Fruit fly (Drosophila melanogaster) whole organism, embryonic: Measurements from ENCODE around the gene CG10747.

ENCODE experiments used
- B-H2 ChIP-seq: fragments of 200-800 bp; sonication (Bioruptor generic); optimal IDR thresholded peaks from 2 replicates; lab custom pipeline; 2018; ENCODE audit warnings: missing biosample characterization, mild to moderate bottlenecking, missing genetic modification characterization
- BEAF-32 ChIP-seq: fragments of 200-800 bp; sonication (Bioruptor generic); optimal IDR thresholded peaks from 3 replicates; lab custom pipeline; 2017; ENCODE audit warnings: missing biosample characterization, missing genetic modification characterization, mild to moderate bottlenecking, moderate library complexity, missing genetic modification reagents
- Bgb ChIP-seq: fragments of 200-800 bp; sonication (Bioruptor generic); IDR thresholded peaks from 2 replicates; pipeline ENCODE4 v1.3.6; 2022; ENCODE audit warnings: missing biosample characterization, missing genetic modification characterization; ENCODE audit not compliant: partially characterized antibody
- BtbVII ChIP-seq: fragments of 200-800 bp; sonication (Bioruptor generic); optimal IDR thresholded peaks from 3 replicates; lab custom pipeline; 2017; ENCODE audit warnings: missing biosample characterization, mild to moderate bottlenecking, missing genetic modification characterization
- Bteb2 ChIP-seq: fragments of 200-800 bp; sonication (Bioruptor generic); optimal IDR thresholded peaks from 2 replicates; lab custom pipeline; 2016; ENCODE audit warnings: missing biosample characterization, missing genetic modification characterization
- CG10147 ChIP-seq: fragments of 200-800 bp; sonication (Bioruptor generic); optimal IDR thresholded peaks from 2 replicates; lab custom pipeline; 2019; ENCODE audit warnings: missing biosample characterization, mild to moderate bottlenecking, missing genetic modification characterization, moderate library complexity
- CG10209 ChIP-seq: fragments of 200-800 bp; sonication (Bioruptor generic); optimal IDR thresholded peaks from 3 replicates; lab custom pipeline; 2017; ENCODE audit warnings: missing biosample characterization, mild to moderate bottlenecking, missing genetic modification characterization, missing genetic modification reagents
- CG11504 ChIP-seq: fragments of 200-800 bp; sonication (Bioruptor generic); optimal IDR thresholded peaks from 3 replicates; lab custom pipeline; 2019; ENCODE audit warnings: missing biosample characterization, mild to moderate bottlenecking, missing genetic modification characterization, moderate library complexity
- CG13424 ChIP-seq: fragments of 200-800 bp; sonication (Bioruptor generic); optimal IDR thresholded peaks from 2 replicates; lab custom pipeline; 2019; ENCODE audit warnings: missing biosample characterization, mild to moderate bottlenecking, missing genetic modification characterization, moderate library complexity
- CG14050 ChIP-seq: fragments of 200-800 bp; sonication (Bioruptor generic); IDR thresholded peaks from 3 replicates; pipeline ENCODE4 v1.3.6; 2022; ENCODE audit warnings: missing biosample characterization, missing genetic modification characterization
- CG15269 ChIP-seq: fragments of 200-800 bp; sonication (Bioruptor generic); optimal IDR thresholded peaks from 2 replicates; lab custom pipeline; 2018; ENCODE audit warnings: missing biosample characterization, mild to moderate bottlenecking, missing genetic modification characterization, moderate library complexity
- CG15479 ChIP-seq: fragments of 200-800 bp; sonication (Bioruptor generic); optimal IDR thresholded peaks from 3 replicates; lab custom pipeline; 2019; ENCODE audit warnings: missing biosample characterization, mild to moderate bottlenecking, missing genetic modification characterization, moderate library complexity
- CG1603 ChIP-seq: fragments of 200-800 bp; sonication (Bioruptor generic); optimal IDR thresholded peaks from 2 replicates; lab custom pipeline; 2019; ENCODE audit warnings: missing biosample characterization, mild to moderate bottlenecking, missing genetic modification characterization, moderate library complexity
- CG1647 ChIP-seq: fragments of 200-800 bp; sonication (Bioruptor generic); optimal IDR thresholded peaks from 3 replicates; lab custom pipeline; 2016; ENCODE audit warnings: missing biosample characterization, missing genetic modification characterization
- CG2116 ChIP-seq: fragments of 200-800 bp; sonication (Bioruptor generic); optimal IDR thresholded peaks from 3 replicates; lab custom pipeline; 2018; ENCODE audit warnings: missing biosample characterization, mild to moderate bottlenecking, missing genetic modification characterization
- CG2120 ChIP-seq: fragments of 200-800 bp; sonication (Bioruptor generic); optimal IDR thresholded peaks from 3 replicates; lab custom pipeline; 2016; ENCODE audit warnings: missing biosample characterization, missing genetic modification characterization
- CG2678 ChIP-seq: fragments of 200-800 bp; sonication (Bioruptor generic); optimal IDR thresholded peaks from 3 replicates; lab custom pipeline; 2019; ENCODE audit warnings: missing biosample characterization, mild to moderate bottlenecking, missing genetic modification characterization, moderate library complexity
- CG3065 ChIP-seq: fragments of 200-800 bp; sonication (Bioruptor generic); optimal IDR thresholded peaks from 2 replicates; lab custom pipeline; 2016; ENCODE audit warnings: missing biosample characterization, missing genetic modification characterization
- CG4730 ChIP-seq: fragments of 200-800 bp; sonication (Bioruptor generic); IDR thresholded peaks from 2 replicates; pipeline ENCODE4 v1.3.6; 2022; ENCODE audit warnings: missing biosample characterization, missing genetic modification characterization
- CG5953 ChIP-seq: fragments of 200-800 bp; sonication (Bioruptor generic); IDR thresholded peaks from 2 replicates; pipeline ENCODE4 v1.3.6; 2022; ENCODE audit warnings: missing biosample characterization, missing genetic modification characterization
- CG6654 ChIP-seq: fragments of 200-800 bp; sonication (Bioruptor generic); optimal IDR thresholded peaks from 2 replicates; lab custom pipeline; 2017; ENCODE audit warnings: missing biosample characterization, mild to moderate bottlenecking, missing genetic modification characterization
- CG9215 ChIP-seq: fragments of 200-800 bp; sonication (Bioruptor generic); IDR thresholded peaks from 2 replicates; pipeline ENCODE4 v1.3.6; 2022; ENCODE audit warnings: missing biosample characterization, missing genetic modification characterization
- CG9437 ChIP-seq: fragments of 200-800 bp; sonication (Bioruptor generic); optimal IDR thresholded peaks from 2 replicates; lab custom pipeline; 2018; ENCODE audit warnings: missing biosample characterization, mild to moderate bottlenecking, missing genetic modification characterization
- CHES-1-like ChIP-seq: fragments of 200-800 bp; sonication (Bioruptor generic); optimal IDR thresholded peaks from 2 replicates; lab custom pipeline; 2016; ENCODE audit warnings: missing biosample characterization, missing genetic modification characterization
- Camta ChIP-seq: fragments of 200-800 bp; sonication (Bioruptor generic); optimal IDR thresholded peaks from 2 replicates; lab custom pipeline; 2016; ENCODE audit warnings: missing biosample characterization, missing genetic modification characterization
- D19B ChIP-seq: fragments of 200-800 bp; sonication (Bioruptor generic); optimal IDR thresholded peaks from 2 replicates; lab custom pipeline; 2017; ENCODE audit warnings: missing biosample characterization, mild to moderate bottlenecking, missing genetic modification characterization
- E2f2 ChIP-seq: fragments of 200-800 bp; sonication (Bioruptor generic); IDR thresholded peaks from 2 replicates; pipeline ENCODE4 v1.3.6; 2022; ENCODE audit warnings: missing biosample characterization, missing genetic modification characterization
- Ets65A ChIP-seq: fragments of 200-800 bp; sonication (Bioruptor generic); peaks from one replicate; lab custom pipeline; 2016; ENCODE audit warnings: missing biosample characterization, missing genetic modification characterization
- GATAe ChIP-seq: fragments of 200-800 bp; sonication (Bioruptor generic); conservative IDR thresholded peaks from 2 replicates; pipeline ENCODE4 v1.3.6; 2022; ENCODE audit warnings: missing biosample characterization, missing genetic modification characterization
- Hey ChIP-seq: fragments of 200-800 bp; sonication (Bioruptor generic); optimal IDR thresholded peaks from 3 replicates; lab custom pipeline; 2018; ENCODE audit warnings: missing biosample characterization, mild to moderate bottlenecking, missing genetic modification characterization
- Hmx ChIP-seq: fragments of 200-800 bp; sonication (Bioruptor generic); optimal IDR thresholded peaks from 2 replicates; lab custom pipeline; 2016; ENCODE audit warnings: missing biosample characterization, missing genetic modification characterization
- Mes4 ChIP-seq: fragments of 200-800 bp; sonication (Bioruptor generic); optimal IDR thresholded peaks from 2 replicates; lab custom pipeline; 2016; ENCODE audit warnings: missing biosample characterization, missing genetic modification characterization
- Nf-YB ChIP-seq: fragments of 200-800 bp; sonication (Bioruptor generic); optimal IDR thresholded peaks from 3 replicates; lab custom pipeline; 2019; ENCODE audit warnings: missing biosample characterization, mild to moderate bottlenecking, missing genetic modification characterization, moderate library complexity
- Oaz ChIP-seq: fragments of 200-800 bp; sonication (Bioruptor generic); IDR thresholded peaks from 2 replicates; pipeline ENCODE4 v1.3.6; 2022; ENCODE audit warnings: missing biosample characterization, missing genetic modification characterization
- Xbp1 ChIP-seq: fragments of 200-800 bp; sonication (Bioruptor generic); optimal IDR thresholded peaks from 3 replicates; lab custom pipeline; 2016; ENCODE audit warnings: missing biosample characterization, mild to moderate bottlenecking, missing genetic modification characterization
- ac ChIP-seq: fragments of 200-800 bp; sonication (Bioruptor generic); optimal IDR thresholded peaks from 3 replicates; lab custom pipeline; 2017; ENCODE audit warnings: missing biosample characterization, mild to moderate bottlenecking, missing genetic modification characterization
- bcd ChIP-seq: fragments of 200-800 bp; sonication (Bioruptor generic); optimal IDR thresholded peaks from 2 replicates; lab custom pipeline; 2017; ENCODE audit warnings: missing biosample characterization, mild to moderate bottlenecking, missing genetic modification characterization
- chif ChIP-seq, 2 experiments: fragments of 200-800 bp; sonication (Bioruptor generic); optimal IDR thresholded peaks; 3 replicates each; lab custom pipeline; 2016; ENCODE audit warnings: missing biosample characterization in 2 of 2, missing genetic modification characterization in 2 of 2
- crp ChIP-seq, 2 experiments: fragments of 200-800 bp; sonication (Bioruptor generic); optimal IDR thresholded peaks; 2 replicates in 1 of 2; 3 replicates in 1 of 2; lab custom pipeline; 2017; ENCODE audit warnings: missing biosample characterization in 2 of 2, missing genetic modification characterization in 2 of 2, mild to moderate bottlenecking in 1 of 2, moderate library complexity in 1 of 2
- dmrt11E ChIP-seq: fragments of 200-800 bp; sonication (Bioruptor generic); optimal IDR thresholded peaks from 3 replicates; lab custom pipeline; 2018; ENCODE audit warnings: missing biosample characterization, mild to moderate bottlenecking, missing genetic modification characterization, moderate library complexity
- eyg ChIP-seq: fragments of 200-800 bp; sonication (Bioruptor generic); optimal IDR thresholded peaks from 3 replicates; lab custom pipeline; 2016; ENCODE audit warnings: missing biosample characterization, missing genetic modification characterization
- hbn ChIP-seq: fragments of 200-800 bp; sonication (Bioruptor generic); IDR thresholded peaks from 2 replicates; pipeline ENCODE4 v1.3.6; 2022; ENCODE audit warnings: missing biosample characterization, missing genetic modification characterization; ENCODE audit not compliant: partially characterized antibody
- insv ChIP-seq, 2 experiments: fragments of 200-800 bp; sonication (Bioruptor generic); optimal IDR thresholded peaks; 3 replicates each; lab custom pipeline; 2016 to 2018; ENCODE audit warnings: missing biosample characterization in 2 of 2, missing genetic modification characterization in 2 of 2
- lilli ChIP-seq: fragments of 200-800 bp; sonication (Bioruptor generic); optimal IDR thresholded peaks from 3 replicates; lab custom pipeline; 2016; ENCODE audit warnings: missing biosample characterization, missing genetic modification characterization
- maf-S ChIP-seq: fragments of 200-800 bp; sonication (Bioruptor generic); optimal IDR thresholded peaks from 2 replicates; lab custom pipeline; 2016; ENCODE audit warnings: missing biosample characterization, missing genetic modification characterization
- nerfin-1 ChIP-seq: fragments of 200-800 bp; sonication (Bioruptor generic); optimal IDR thresholded peaks from 3 replicates; lab custom pipeline; 2019; ENCODE audit warnings: missing biosample characterization, mild to moderate bottlenecking, missing genetic modification characterization, moderate library complexity
- nom ChIP-seq: fragments of 200-800 bp; sonication (Bioruptor generic); optimal IDR thresholded peaks from 2 replicates; lab custom pipeline; 2017; ENCODE audit warnings: missing biosample characterization, missing genetic modification characterization, mild to moderate bottlenecking, moderate library complexity, missing genetic modification reagents
- sd ChIP-seq: fragments of 200-800 bp; sonication (Bioruptor generic); optimal IDR thresholded peaks from 3 replicates; lab custom pipeline; 2018; ENCODE audit warnings: missing biosample characterization, mild to moderate bottlenecking, missing genetic modification characterization, moderate library complexity
- seq ChIP-seq: fragments of 200-800 bp; sonication (Bioruptor generic); IDR thresholded peaks from 2 replicates; pipeline ENCODE4 v1.3.6; 2022; ENCODE audit warnings: missing biosample characterization, missing genetic modification characterization
- tgo ChIP-seq: fragments of 200-800 bp; sonication (Bioruptor generic); IDR thresholded peaks from 3 replicates; pipeline ENCODE4 v1.3.6; 2022; ENCODE audit warnings: missing biosample characterization, missing genetic modification characterization

Gene CG10747

DNA sequence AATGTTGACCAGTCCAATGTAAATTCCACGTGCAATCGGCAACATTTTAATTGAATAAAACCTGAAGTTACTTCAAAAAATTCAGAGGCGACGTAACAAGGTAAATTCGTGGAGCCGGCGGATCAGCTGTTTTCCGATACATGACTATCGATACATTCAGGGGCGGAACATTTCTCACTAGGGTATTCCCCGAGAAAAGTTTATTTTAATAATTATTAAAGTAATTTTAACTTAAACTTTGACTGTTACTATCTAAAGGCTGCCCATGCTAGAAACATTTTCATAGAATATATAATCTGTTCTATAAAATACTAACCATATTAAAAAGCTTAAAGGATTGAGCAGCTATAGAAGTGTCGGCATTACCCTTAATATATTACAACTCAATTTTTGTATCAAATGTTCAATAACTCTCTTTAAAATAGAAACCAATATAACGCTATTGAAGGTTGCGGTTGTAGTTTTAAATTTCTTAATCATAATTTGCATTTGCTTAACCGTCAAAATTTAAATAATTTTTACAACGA is 6.0 kb upstream of the CG10747 start, which contains the start of the genes mRpS18B and Kua (continued):
- TF ChIP-seq CG15479 (no peak), GATAe (no peak), CG3065 (no peak), CG2678 (peak; percentile 65), nerfin-1 (tag; lab: Kevin White, UChicago) (peak; percentile 26), CG15269 (peak; percentile 64), CG1647 (no peak), CG1603 (peak; percentile 30), CG10147 (peak; percentile 53), maf-S (no peak), CG4730 (GFP tag; lab: Robert Waterston, UW) (no peak), CG9437 (peak; percentile 86), CHES-1-like (GFP tag; lab: Kevin White, UChicago) (no peak), dmrt11E (tag; lab: Kevin White, UChicago) (peak; percentile 58), CG11504 (tag; lab: Kevin White, UChicago) (peak; percentile 70), hbn (peak; percentile 50), Hmx (GFP tag; lab: Kevin White, UChicago) (no peak), Oaz (GFP tag; lab: Robert Waterston, UW) (no peak), D19B (GFP tag; lab: Kevin White, UChicago) (no peak), CG14050 (GFP tag; lab: Robert Waterston, UW) (no peak), Hey (tag; lab: Kevin White, UChicago) (no peak), Ets65A (GFP tag; lab: Kevin White, UChicago) (peak; percentile 53), insv (GFP tag; optimal IDR thresholded peaks at IDR 0.05; lab: Kevin White, UChicago) (no peak), Camta (peak; percentile 13), CG9215 (GFP tag; lab: Robert Waterston, UW) (peak; percentile 44), BEAF-32 (GFP tag; lab: Kevin White, UChicago) (peak; percentile 71), Bteb2 (no peak), sd (tag; lab: Kevin White, UChicago) (no peak), chif (GFP tag; optimal IDR thresholded peaks at IDR 0.05; lab: Kevin White, UChicago) (no peak), eyg (GFP tag; lab: Kevin White, UChicago) (no peak), ac (GFP tag; lab: Kevin White, UChicago) (no peak), CG2116 (GFP tag; lab: Kevin White, UChicago) (peak; percentile 48), Bgb (GFP tag; lab: Robert Waterston, UW) (peak; percentile 70), E2f2 (GFP tag; lab: Robert Waterston, UW) (0 out of 2 replicates have a peak, but pooled peaks have one; percentile 23), Xbp1 (GFP tag; lab: Kevin White, UChicago) (peak; percentile 65), bcd (peak; percentile 62), CG6654 (GFP tag; lab: Kevin White, UChicago) (peak; percentile 17), BtbVII (GFP tag; lab: Kevin White, UChicago) (peak; percentile 22), CG2120 (GFP tag; lab: Kevin White, UChicago) (peak; percentile 67), Nf-YB (GFP tag; lab: Kevin White, UChicago) (peak; percentile 3), CG10209 (GFP tag; lab: Kevin White, UChicago) (peak; percentile 12), seq (no peak), crp (GFP tag; optimal IDR thresholded peaks at IDR 0.05; lab: Kevin White, UChicago) (peak; percentile 64 to 94), CG5953 (GFP tag; lab: Robert Waterston, UW) (no peak), tgo (GFP tag; lab: Robert Waterston, UW) (peak; percentile 46; the same call in 1 of the 3 replicates), B-H2 (peak; percentile 68), Mes4 (GFP tag; lab: Kevin White, UChicago) (no peak), lilli (GFP tag; lab: Kevin White, UChicago) (peak; percentile 47), nom (GFP tag; lab: Kevin White, UChicago) (no peak), CG13424 (tag; lab: Kevin White, UChicago) (peak; percentile 65)
